Fruit fly (Drosophila melanogaster): ENCODE results near the gene Arp5.

Arp5 gene

DNA sequence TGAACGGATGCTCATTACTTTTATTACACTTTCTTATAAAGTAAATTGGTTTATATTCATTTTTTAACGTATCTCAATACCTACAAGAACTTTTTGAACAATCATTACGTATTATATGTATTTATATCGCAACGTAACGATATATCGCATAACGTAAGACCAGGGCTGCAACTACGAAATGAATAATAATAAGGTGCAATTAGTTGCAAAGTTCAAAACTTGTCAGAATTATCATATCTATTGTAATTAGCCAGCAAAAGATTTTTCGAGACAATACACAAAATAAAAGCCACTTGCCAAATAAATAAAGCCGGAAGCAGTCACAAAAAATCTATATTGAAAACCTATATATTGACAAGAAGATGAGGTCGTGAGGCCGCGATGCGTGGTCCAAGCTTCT is 30.0 kb downstream of the Arp5 start (continued):
- TF ChIP-seq Hsf (GFP tag; optimal IDR thresholded peaks at IDR 0.05) (peak; percentile 66), slbo (GFP tag; IDR thresholded peaks at IDR 0.05) (peak; percentile 46; the same call in 1 of the 2 replicates), Camta (GFP tag; optimal IDR thresholded peaks at IDR 0.05) (peak; percentile 28), lilli (GFP tag; optimal IDR thresholded peaks at IDR 0.05) (peak; percentile 68), ind (GFP tag; optimal IDR thresholded peaks at IDR 0.05) (peak; percentile 53), CG12219 (GFP tag; optimal IDR thresholded peaks at IDR 0.05) (no peak), dmrt11E (tag; optimal IDR thresholded peaks at IDR 0.05) (no peak), ken (GFP tag; IDR thresholded peaks at IDR 0.05) (no peak), HLH54F (GFP tag; optimal IDR thresholded peaks at IDR 0.05) (peak; percentile 54), zen (tag; optimal IDR thresholded peaks at IDR 0.05) (no peak), prd (optimal IDR thresholded peaks at IDR 0.05) (no peak), prd (GFP tag; IDR thresholded peaks at IDR 0.05) (no peak), unpg (GFP tag; optimal IDR thresholded peaks at IDR 0.05) (no peak), Dek (tag; optimal IDR thresholded peaks at IDR 0.05) (peak; percentile 23), disco-r (GFP tag; optimal IDR thresholded peaks at IDR 0.05) (no peak), CG18764 (GFP tag; optimal IDR thresholded peaks at IDR 0.05) (peak; percentile 1), CG15514 (GFP tag; optimal IDR thresholded peaks at IDR 0.05) (peak; percentile 69), slou (GFP tag; optimal IDR thresholded peaks at IDR 0.05) (no peak), schlank (tag; optimal IDR thresholded peaks at IDR 0.05) (no peak), cad (GFP tag; optimal IDR thresholded peaks at IDR 0.05) (no peak), CG4820 (GFP tag; optimal IDR thresholded peaks at IDR 0.05) (no peak), sens-2 (GFP tag; IDR thresholded peaks at IDR 0.05) (no peak), amos (GFP tag; IDR thresholded peaks at IDR 0.05; ENCODE audit: partially characterized antibody) (peak; percentile 70), CG6854 (GFP tag; optimal IDR thresholded peaks at IDR 0.05) (no peak), tin (GFP tag; optimal IDR thresholded peaks at IDR 0.05) (peak; percentile 54), CG12659 (GFP tag; optimal IDR thresholded peaks at IDR 0.05) (peak; percentile 39), emc (GFP tag; optimal IDR thresholded peaks at IDR 0.05) (no peak), CG10654 (GFP tag; optimal IDR thresholded peaks at IDR 0.05) (peak; percentile 9), CG8765 (GFP tag; IDR thresholded peaks at IDR 0.05) (no peak), onecut (GFP tag; IDR thresholded peaks at IDR 0.05) (no peak), CG12155 (GFP tag; optimal IDR thresholded peaks at IDR 0.05) (peak; percentile 41), Sox102F (GFP tag; optimal IDR thresholded peaks at IDR 0.05) (peak; percentile 40), Eip74EF (GFP tag; optimal IDR thresholded peaks at IDR 0.05) (no peak), Dll (GFP tag; IDR thresholded peaks at IDR 0.05; ENCODE audit: partially characterized antibody) (peak; percentile 86), Aef1 (GFP tag; IDR thresholded peaks at IDR 0.05) (no peak; the same call in 2 of the 3 replicates), her (GFP tag; optimal IDR thresholded peaks at IDR 0.05) (no peak), bab2 (GFP tag; optimal IDR thresholded peaks at IDR 0.05) (peak; percentile 38), CG10267 (tag; optimal IDR thresholded peaks at IDR 0.05) (no peak), sna (GFP tag; IDR thresholded peaks at IDR 0.05; ENCODE audit: partially characterized antibody) (peak; percentile 86), CG7839 (tag; optimal IDR thresholded peaks at IDR 0.05) (peak; percentile 40), bsh (GFP tag; optimal IDR thresholded peaks at IDR 0.05) (no peak), Antp (GFP tag; optimal IDR thresholded peaks at IDR 0.05) (no peak), crc (GFP tag; optimal IDR thresholded peaks at IDR 0.05) (peak; percentile 29), CG33557 (GFP tag; optimal IDR thresholded peaks at IDR 0.05) (no peak), peb (GFP tag; IDR thresholded peaks at IDR 0.05) (no peak), CG30020 (tag; optimal IDR thresholded peaks at IDR 0.05) (no peak), stwl (tag; optimal IDR thresholded peaks at IDR 0.05) (peak; percentile 67), PHDP (tag; optimal IDR thresholded peaks at IDR 0.05) (no peak), grau (tag; optimal IDR thresholded peaks at IDR 0.05) (no peak), vnd (GFP tag; IDR thresholded peaks at IDR 0.05; ENCODE audit: partially characterized antibody) (peak; percentile 53; the same call in 2 of the 3 replicates)
